Fruit fly (Drosophila melanogaster): ENCODE results near the gene CG6067.
A peak's percentile ranks its signal among the peaks of the same experiment; 100 is the strongest.

The CG6067 gene

DNA sequence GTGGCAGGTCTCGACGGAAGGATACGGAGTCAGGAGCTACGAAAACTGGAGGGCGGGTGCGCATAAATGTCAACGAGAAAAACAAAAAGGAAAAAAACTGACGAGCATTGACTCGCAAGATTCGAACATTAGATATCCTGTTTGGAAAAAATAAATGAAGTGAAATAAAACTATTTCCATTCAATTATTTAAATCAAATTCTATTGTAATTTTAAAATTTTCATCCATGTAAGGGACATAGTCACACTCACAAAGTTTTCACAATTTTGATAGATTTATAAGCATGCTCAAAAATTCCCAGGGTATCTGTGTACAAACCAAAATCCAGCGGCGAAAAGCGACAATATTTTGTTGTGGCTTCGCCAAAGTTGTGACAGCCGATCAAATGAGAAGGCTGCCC is 40.5 kb downstream of the CG6067 start:
- TF ChIP-seq CrebA (GFP tag; optimal IDR thresholded peaks at IDR 0.05; ENCODE audit: borderline replicate concordance) (no peak), h (GFP tag; optimal IDR thresholded peaks at IDR 0.05) (peak; percentile 28), foxo (GFP tag; optimal IDR thresholded peaks at IDR 0.05) (peak in 1 of 2 experiments; percentile 20), br (GFP tag; optimal IDR thresholded peaks at IDR 0.05) (no peak), woc (GFP tag; optimal IDR thresholded peaks at IDR 0.05) (peak; percentile 3), psq (GFP tag; optimal IDR thresholded peaks at IDR 0.05) (peak; percentile 15)

DNA sequence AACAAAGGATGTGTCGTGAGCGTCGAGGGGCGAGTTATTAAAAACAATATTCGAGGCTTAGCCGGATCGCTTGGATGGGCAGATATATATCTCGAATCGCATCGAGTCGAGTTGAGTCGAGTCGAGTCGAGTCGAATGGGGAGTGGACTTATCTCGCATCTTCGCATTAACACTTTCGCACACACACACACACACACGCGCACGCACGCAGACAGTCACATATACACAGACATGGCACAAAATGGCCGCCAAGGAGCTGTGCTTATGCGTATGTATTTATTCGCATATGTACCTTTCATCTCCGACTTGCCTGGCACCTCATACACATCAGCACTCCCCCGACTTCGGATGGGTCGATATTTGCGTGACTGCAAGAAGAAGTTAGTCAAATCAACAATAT is 42.5 kb downstream of the CG6067 start:
- TF ChIP-seq psq (GFP tag; optimal IDR thresholded peaks at IDR 0.05), result no peak
- no peak for TF ChIP-seq Myc (optimal IDR thresholded peaks at IDR 0.05)
- TF ChIP-seq OdsH (GFP tag; optimal IDR thresholded peaks at IDR 0.05), result no peak
- no peak for TF ChIP-seq foxo (GFP tag; optimal IDR thresholded peaks at IDR 0.05)
- no peak for TF ChIP-seq Hr78 (GFP tag; optimal IDR thresholded peaks at IDR 0.05)
- TF ChIP-seq jim (GFP tag; optimal IDR thresholded peaks at IDR 0.05), result no peak
- TF ChIP-seq usp (GFP tag; optimal IDR thresholded peaks at IDR 0.05), result no peak

DNA sequence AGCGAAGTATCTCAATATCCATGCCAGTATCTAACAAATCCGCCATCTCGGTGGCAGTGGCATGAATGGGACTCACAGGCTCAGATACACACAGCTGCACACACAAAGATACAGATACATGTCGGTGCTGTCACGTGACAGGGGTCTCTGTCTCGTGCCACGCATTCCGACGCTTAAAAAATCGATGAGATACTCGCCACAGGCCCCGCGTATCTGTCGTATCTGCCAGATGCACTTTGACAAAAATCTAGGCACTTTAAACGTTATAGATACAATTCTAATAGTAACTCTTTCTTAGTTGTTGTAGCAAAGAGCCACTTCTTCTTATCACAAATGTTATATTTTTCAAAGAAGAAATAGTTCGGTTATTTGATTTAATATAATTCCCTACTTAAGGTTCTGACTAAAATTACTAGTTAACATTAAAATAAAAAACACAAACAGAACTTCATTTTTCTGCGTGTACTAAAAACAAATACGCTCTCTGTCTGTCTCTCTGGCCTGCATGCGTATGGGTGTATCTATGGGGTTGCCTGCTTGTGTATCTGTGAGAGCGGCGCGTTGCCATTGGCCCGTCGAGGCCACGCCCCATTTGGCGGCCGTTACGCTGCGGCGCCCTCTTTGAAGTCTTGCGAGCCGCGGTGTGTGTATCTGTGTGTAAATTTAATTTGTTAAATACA is 45.5 kb downstream of the CG6067 start, which contains the start of gene CG4766:
CG4766 (minus strand) TSS at position 51 of the 680 bp plus-strand sequence.
- TF ChIP-seq CrebA (GFP tag; optimal IDR thresholded peaks at IDR 0.05; ENCODE audit: borderline replicate concordance) (peak; percentile 26), h (GFP tag; optimal IDR thresholded peaks at IDR 0.05) (peak; percentile 92), foxo (GFP tag; optimal IDR thresholded peaks at IDR 0.05) (peak; percentile 34 to 92), Myc (optimal IDR thresholded peaks at IDR 0.05) (no peak), Rel (GFP tag; optimal IDR thresholded peaks at IDR 0.05) (no peak), Rel (tag; optimal IDR thresholded peaks at IDR 0.05) (peak; percentile 37), brk (GFP tag; optimal IDR thresholded peaks at IDR 0.05) (peak; percentile 36), br (GFP tag; optimal IDR thresholded peaks at IDR 0.05) (peak; percentile 87), dsf (GFP tag; optimal IDR thresholded peaks at IDR 0.05; ENCODE audit: borderline replicate concordance) (no peak), jim (GFP tag; optimal IDR thresholded peaks at IDR 0.05) (no peak), Sp1 (GFP tag; optimal IDR thresholded peaks at IDR 0.05) (peak; percentile 86), fru (GFP tag; optimal IDR thresholded peaks at IDR 0.05) (peak; percentile 94), dmrt93B (GFP tag; optimal IDR thresholded peaks at IDR 0.05) (peak; percentile 68), OdsH (GFP tag; optimal IDR thresholded peaks at IDR 0.05) (peak; percentile 86), Vsx2 (GFP tag; optimal IDR thresholded peaks at IDR 0.05; ENCODE audit: partially characterized antibody) (no peak), rgr (GFP tag; optimal IDR thresholded peaks at IDR 0.05) (peak; percentile 82), lola (GFP tag; optimal IDR thresholded peaks at IDR 0.05) (no peak), Mio (GFP tag; optimal IDR thresholded peaks at IDR 0.05) (no peak), sv (GFP tag; optimal IDR thresholded peaks at IDR 0.05) (peak; percentile 87), ey (GFP tag; optimal IDR thresholded peaks at IDR 0.05) (peak; percentile 89), sage (GFP tag; optimal IDR thresholded peaks at IDR 0.05) (peak; percentile 49), CG32264 (GFP tag; optimal IDR thresholded peaks at IDR 0.05) (peak; percentile 54), pan (optimal IDR thresholded peaks at IDR 0.05) (no peak), tai (GFP tag; optimal IDR thresholded peaks at IDR 0.05) (peak; percentile 64), HLH106 (tag; optimal IDR thresholded peaks at IDR 0.05) (peak; percentile 88), dl (GFP tag; optimal IDR thresholded peaks at IDR 0.05; ENCODE audit: insufficient read depth in 1 of 2, partially characterized antibody in 2 of 2) (no peak), Jra (GFP tag; optimal IDR thresholded peaks at IDR 0.05) (peak; percentile 80), Hnf4 (GFP tag; optimal IDR thresholded peaks at IDR 0.05) (peak; percentile 82), Abd-B (GFP tag; optimal IDR thresholded peaks at IDR 0.05) (no peak), psq (GFP tag; optimal IDR thresholded peaks at IDR 0.05) (peak; percentile 82), CG9705 (GFP tag; optimal IDR thresholded peaks at IDR 0.05) (peak; percentile 69), Hr83 (GFP tag; optimal IDR thresholded peaks at IDR 0.05; ENCODE audit: poor library complexity, severe bottlenecking) (no peak), GATAd (GFP tag; optimal IDR thresholded peaks at IDR 0.05) (no peak), woc (GFP tag; optimal IDR thresholded peaks at IDR 0.05) (peak; percentile 82)
